Fruit fly (Drosophila melanogaster) whole organism, larva: ENCODE data around the gene Dbp21E2.

Experiments
- noc ChIP-seq: fragments of 200-800 bp; sonication (Bioruptor generic); optimal IDR thresholded peaks from 3 replicates; lab custom pipeline; 2019; ENCODE audit warnings: missing biosample characterization, mild to moderate bottlenecking, missing genetic modification characterization, moderate library complexity

Dbp21E2 gene

dm6 chr2L:811405-811804, at the start of gene Dbp21E2:
Gene Dbp21E2 (plus strand): TSS chr2L:811584.
- no peak for TF ChIP-seq noc (tag; lab: Kevin White, UChicago)

- no peak for TF ChIP-seq noc (tag; lab: Kevin White, UChicago)
These were observed 38.1 kb upstream of the Dbp21E2 start, which contains the start of gene CG12506 for dm6 chr2L:773247-773646. Gene CG12506 (plus strand): TSS chr2L:773547.

DNA sequence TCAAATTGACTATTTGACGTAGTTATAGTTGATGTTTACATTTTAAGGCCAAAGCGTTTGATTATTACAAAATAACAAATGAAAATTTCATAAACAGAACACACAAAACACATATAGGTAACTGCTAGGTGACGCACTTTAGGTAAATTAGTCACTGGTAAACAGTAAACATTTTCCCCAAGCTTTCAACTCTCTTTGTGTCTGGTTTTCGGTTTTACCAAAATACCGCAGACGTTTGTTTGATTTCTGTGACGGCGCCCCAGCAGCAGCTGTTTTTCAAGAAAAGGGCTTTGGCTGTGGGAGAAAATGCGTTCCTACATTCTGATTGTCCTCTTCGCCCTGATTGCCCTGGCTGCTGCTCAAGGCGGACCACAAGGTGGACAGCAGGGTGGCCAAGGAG, 35.1 kb upstream of the Dbp21E2 start, which contains the start of gene CG13946:
CG13946 (plus strand) TSS at position 301 of the 400 bp plus-strand sequence.
- no peak for TF ChIP-seq noc (tag; lab: Kevin White, UChicago)

dm6 chr2L:779123-779584, 32.2 kb upstream of the Dbp21E2 start, which contains the start of gene CG13947:
Gene CG13947 (plus strand): TSS chr2L:779173.
- TF ChIP-seq noc (tag; lab: Kevin White, UChicago): no peak

- TF ChIP-seq noc (tag; lab: Kevin White, UChicago): no peak
These were observed 31.2 kb upstream of the Dbp21E2 start, which contains the start of gene Gr21a for dm6 chr2L:780182-780581. Gene Gr21a (plus strand): TSS chr2L:780482.

- no peak for TF ChIP-seq noc (tag; lab: Kevin White, UChicago)
These were observed 30.5 kb upstream of the Dbp21E2 start for dm6 chr2L:780851-781250.

DNA sequence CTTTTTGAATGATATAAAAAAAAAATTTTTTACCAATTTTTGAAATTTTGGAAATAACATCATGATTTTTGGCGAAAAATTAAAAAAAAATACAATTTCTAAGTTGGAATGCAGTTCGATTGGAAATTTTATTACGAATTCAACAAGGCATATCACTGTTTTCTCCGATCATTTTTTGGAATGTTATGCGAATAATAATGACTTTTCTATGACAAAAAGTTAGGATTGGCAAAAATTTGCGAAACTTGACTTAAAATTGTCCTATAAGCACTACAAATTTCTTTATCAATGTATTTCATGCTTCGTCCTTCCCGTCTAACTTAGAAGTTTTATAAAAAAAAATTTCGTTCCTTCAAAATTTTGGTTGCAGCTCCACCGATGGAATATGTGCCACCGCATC, 27.3 kb upstream of the Dbp21E2 start, which contains the start of gene CG3544:
CG3544 (plus strand) TSS at position 301 of the 400 bp plus-strand sequence.
- TF ChIP-seq noc (tag; lab: Kevin White, UChicago): no peak

DNA sequence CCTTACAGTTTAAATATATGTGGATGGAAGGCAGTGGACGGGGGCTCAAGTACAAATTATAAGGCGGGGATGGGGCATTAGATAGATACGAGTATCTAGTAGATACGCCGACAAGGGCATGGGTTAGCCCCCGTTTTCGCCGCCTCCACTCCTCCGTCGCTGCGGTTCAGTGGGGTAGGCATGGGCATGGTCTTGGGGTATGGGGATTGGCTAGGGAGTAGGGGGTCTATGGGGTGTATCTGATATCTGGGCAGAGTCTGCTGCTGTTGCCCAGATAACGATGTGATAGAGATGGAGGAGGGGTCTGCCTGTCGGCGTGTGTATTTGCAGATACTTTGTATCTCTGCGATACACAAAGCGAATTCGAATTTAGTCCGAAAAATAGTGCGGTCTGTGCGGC, 21.4 kb upstream of the Dbp21E2 start:
- no peak for TF ChIP-seq noc (tag; lab: Kevin White, UChicago)

DNA sequence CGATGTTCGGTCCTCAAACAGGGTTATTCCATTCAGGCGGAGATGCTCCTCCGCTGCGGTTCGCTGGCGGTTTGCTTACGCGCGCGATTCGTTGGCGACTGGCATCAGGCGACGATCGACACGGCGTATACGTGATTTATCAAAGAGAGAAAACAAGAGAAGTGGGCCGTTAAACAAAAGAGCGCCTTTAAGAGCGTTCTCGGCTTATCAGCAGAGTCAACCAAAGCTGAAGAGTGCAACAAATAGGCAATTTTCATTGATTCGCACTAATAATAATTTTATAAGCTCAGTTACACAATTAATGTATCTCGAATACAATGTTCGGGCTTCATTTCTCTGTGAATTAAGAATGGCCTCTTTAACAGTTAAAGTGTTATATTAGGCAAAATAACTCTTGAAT, 20.7 kb upstream of the Dbp21E2 start, which contains the start of gene Pkg21D:
Pkg21D (minus strand) TSS at position 101 of the 400 bp plus-strand sequence.
- TF ChIP-seq noc (tag; lab: Kevin White, UChicago): no peak

DNA sequence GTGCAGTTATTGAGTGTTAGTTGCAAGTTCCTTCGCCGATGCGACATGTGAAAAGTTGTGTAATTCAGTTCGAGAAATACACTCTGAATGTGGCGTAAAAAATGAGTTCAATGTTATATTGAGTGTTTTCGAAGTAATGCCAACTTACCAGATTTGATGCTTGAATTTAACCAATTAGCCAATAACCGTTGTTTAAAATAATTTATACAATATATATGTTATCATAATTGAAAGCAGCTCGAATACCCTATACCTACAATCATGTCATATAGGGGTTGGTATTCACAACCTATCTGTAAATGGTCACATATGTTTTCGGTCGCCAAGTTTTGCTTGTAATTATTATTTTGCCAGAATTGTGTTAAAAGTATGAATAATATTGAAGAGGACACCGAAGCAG, 1.1 kb upstream of the Dbp21E2 start, which contains the start of gene Nnf1b:
Nnf1b (plus strand) TSS at position 301 of the 400 bp plus-strand sequence.
- no peak for TF ChIP-seq noc (tag; lab: Kevin White, UChicago)

- no peak for TF ChIP-seq noc (tag; lab: Kevin White, UChicago)
These were observed 4.5 kb downstream of the Dbp21E2 start, which contains the start of the genes Saf6 and Pex12 for dm6 chr2L:815785-816389. Gene Saf6 (minus strand): TSS chr2L:815950. Gene Pex12 (plus strand): TSS chr2L:815993.

- TF ChIP-seq noc (tag; lab: Kevin White, UChicago): no peak
These were observed 6.5 kb downstream of the Dbp21E2 start, which contains the start of gene CG15880 for dm6 chr2L:817850-818249. Gene CG15880 (minus strand): TSS chr2L:817950.

DNA sequence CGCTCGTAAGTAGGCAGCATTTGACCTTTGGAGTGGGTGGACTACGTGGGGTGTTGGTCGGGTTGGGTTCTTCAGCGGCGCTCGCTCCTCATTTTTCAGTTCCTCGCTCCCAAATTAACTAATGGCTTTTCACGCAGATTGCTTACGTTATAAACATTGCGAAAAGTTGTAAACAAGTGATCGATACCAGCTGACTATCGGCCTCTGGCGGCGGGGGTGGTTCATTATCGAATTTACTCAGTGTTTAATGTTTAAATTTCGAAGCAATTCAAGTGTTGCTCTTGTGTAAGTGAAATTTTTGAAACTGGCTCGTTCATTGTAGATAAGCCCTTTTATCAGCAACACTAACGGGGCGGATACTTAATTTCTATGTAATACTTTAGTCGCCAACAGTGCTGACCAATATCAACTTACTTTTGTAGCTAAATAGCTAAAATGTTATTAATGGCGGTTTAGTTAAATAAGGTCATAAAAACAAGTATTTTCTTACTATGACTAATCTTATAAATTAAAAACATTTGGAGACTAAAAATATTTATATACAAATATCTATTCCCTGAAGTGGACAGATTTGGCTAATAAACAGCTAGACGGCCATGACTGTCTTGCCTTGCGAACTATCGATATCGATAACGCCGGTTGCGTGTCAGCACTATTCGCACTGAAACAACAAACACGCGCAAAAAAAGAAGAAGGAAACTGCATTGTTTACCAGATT, 8.1 kb downstream of the Dbp21E2 start, which contains the start of the genes PGAP2 and Clp:
PGAP2 (minus strand) TSS at position 194 of the 718 bp plus-strand sequence.
Clp (plus strand) TSS at position 650 of the 718 bp plus-strand sequence.
- peak; percentile 66 for TF ChIP-seq noc (tag; lab: Kevin White, UChicago)

- TF ChIP-seq noc (tag; lab: Kevin White, UChicago): peak; percentile 17
These were observed 10.0 kb downstream of the Dbp21E2 start, which contains the start of gene CG3662 for dm6 chr2L:821242-821985. Gene CG3662 (plus strand): TSS chr2L:821289.
